Fruit fly (Drosophila melanogaster) whole organism, adult: ENCODE data around the gene CG7326.

Source experiments
- CG11617 ChIP-seq: fragments of 200-800 bp; sonication (Bioruptor generic); optimal IDR thresholded peaks from 2 replicates; lab custom pipeline; 2017; ENCODE audit warnings: mild to moderate bottlenecking, missing biosample characterization, missing genetic modification reagents, missing genetic modification characterization
- CG12768 ChIP-seq: fragments of 200-800 bp; sonication (Bioruptor generic); optimal IDR thresholded peaks from 2 replicates; lab custom pipeline; 2017; ENCODE audit warnings: missing biosample characterization, missing genetic modification characterization, mild to moderate bottlenecking, moderate library complexity, missing genetic modification reagents
- CG14711 ChIP-seq: fragments of 200-800 bp; sonication (Bioruptor generic); optimal IDR thresholded peaks from 2 replicates; lab custom pipeline; 2018; ENCODE audit warnings: missing biosample characterization, mild to moderate bottlenecking, missing genetic modification characterization, moderate library complexity
- CG1620 ChIP-seq: fragments of 200-800 bp; sonication (Bioruptor generic); optimal IDR thresholded peaks from 2 replicates; lab custom pipeline; 2016; ENCODE audit warnings: missing biosample characterization, missing genetic modification characterization
- CG33017 ChIP-seq: fragments of 200-800 bp; sonication (Bioruptor generic); optimal IDR thresholded peaks from 2 replicates; lab custom pipeline; 2018; ENCODE audit warnings: missing biosample characterization, mild to moderate bottlenecking, missing genetic modification characterization, moderate library complexity
- CG5204 ChIP-seq: fragments of 200-800 bp; sonication (Bioruptor generic); optimal IDR thresholded peaks from 2 replicates; lab custom pipeline; 2016; ENCODE audit warnings: missing biosample characterization, missing genetic modification characterization
- CG7045 ChIP-seq: fragments of 200-800 bp; sonication (Bioruptor generic); optimal IDR thresholded peaks from 2 replicates; lab custom pipeline; 2017; ENCODE audit warnings: missing biosample characterization, mild to moderate bottlenecking, missing genetic modification characterization
- CG7101 ChIP-seq: fragments of 200-800 bp; sonication (Bioruptor generic); optimal IDR thresholded peaks from 2 replicates; lab custom pipeline; 2018; ENCODE audit warnings: missing biosample characterization, mild to moderate bottlenecking, missing genetic modification characterization, moderate library complexity
- Clk ChIP-seq: fragments of 200-800 bp; sonication (Bioruptor generic); optimal IDR thresholded peaks from 2 replicates; lab custom pipeline; 2017; ENCODE audit warnings: missing biosample characterization, missing genetic modification characterization
- Crg-1 ChIP-seq: fragments of 200-800 bp; sonication (Bioruptor generic); optimal IDR thresholded peaks from 2 replicates; lab custom pipeline; 2016; ENCODE audit warnings: missing biosample characterization, missing genetic modification characterization
- Hr96 ChIP-seq: fragments of 200-800 bp; sonication (Bioruptor generic); optimal IDR thresholded peaks from 2 replicates; lab custom pipeline; 2016; ENCODE audit warnings: missing biosample characterization, missing genetic modification characterization
- Mnt ChIP-seq: fragments of 200-800 bp; sonication (Bioruptor generic); optimal IDR thresholded peaks from 2 replicates; lab custom pipeline; 2016; ENCODE audit warnings: missing biosample characterization, mild to moderate bottlenecking, missing genetic modification characterization
- bab1 ChIP-seq: fragments of 200-800 bp; sonication (Bioruptor generic); optimal IDR thresholded peaks from 3 replicates; lab custom pipeline; 2019; ENCODE audit warnings: missing biosample characterization, mild to moderate bottlenecking, missing genetic modification characterization, moderate library complexity
- cic ChIP-seq: fragments of 200-800 bp; sonication (Bioruptor generic); optimal IDR thresholded peaks from 2 replicates; lab custom pipeline; 2017; ENCODE audit warnings: missing biosample characterization, mild to moderate bottlenecking, missing genetic modification characterization, moderate library complexity
- kay ChIP-seq: fragments of 200-800 bp; sonication (Bioruptor generic); peaks from one replicate; lab custom pipeline; 2016; ENCODE audit warnings: missing biosample characterization, missing genetic modification characterization, borderline replicate concordance
- ovo ChIP-seq: fragments of 200-800 bp; sonication (Bioruptor generic); optimal IDR thresholded peaks from 2 replicates; lab custom pipeline; 2016; ENCODE audit warnings: missing biosample characterization, missing genetic modification characterization
- pad ChIP-seq: fragments of 200-800 bp; sonication (Bioruptor generic); optimal IDR thresholded peaks from 3 replicates; lab custom pipeline; 2017; ENCODE audit warnings: missing biosample characterization, missing genetic modification characterization, mild to moderate bottlenecking, moderate library complexity, missing genetic modification reagents
- tj ChIP-seq: fragments of 200-800 bp; sonication (Bioruptor generic); optimal IDR thresholded peaks from 3 replicates; lab custom pipeline; 2017; ENCODE audit warnings: missing biosample characterization, mild to moderate bottlenecking, missing genetic modification characterization, moderate library complexity
- toe ChIP-seq: fragments of 200-800 bp; sonication (Bioruptor generic); optimal IDR thresholded peaks from 2 replicates; lab custom pipeline; 2016; ENCODE audit warnings: missing biosample characterization, missing genetic modification characterization

CG7326 gene

dm6 chrX:18836315-18836714 is 27.3 kb downstream of the CG7326 start:
- TF ChIP-seq cic (peak; percentile 61), CG7101 (tag; lab: Kevin White, UChicago) (no peak), CG11617 (GFP tag; lab: Kevin White, UChicago) (no peak)

dm6 chrX:18835500-18835899 is 28.1 kb downstream of the CG7326 start:
- TF ChIP-seq tj (GFP tag; lab: Kevin White, UChicago) = no peak
- no peak for TF ChIP-seq Crg-1 (GFP tag; lab: Kevin White, UChicago)
- no peak for TF ChIP-seq bab1 (GFP tag; lab: Kevin White, UChicago)
- TF ChIP-seq CG5204 (GFP tag; lab: Kevin White, UChicago) = no peak
- no peak for TF ChIP-seq CG1620 (GFP tag; lab: Kevin White, UChicago)
- TF ChIP-seq ovo (GFP tag; lab: Kevin White, UChicago) = peak; percentile 86
- TF ChIP-seq CG14711 (tag; lab: Kevin White, UChicago) = no peak
- TF ChIP-seq CG33017 (tag; lab: Kevin White, UChicago) = no peak
- TF ChIP-seq kay = peak; percentile 79
- TF ChIP-seq pad (GFP tag; lab: Kevin White, UChicago) = peak; percentile 43
- no peak for TF ChIP-seq CG12768
- no peak for TF ChIP-seq cic
- TF ChIP-seq Clk = no peak
- no peak for TF ChIP-seq CG7045 (GFP tag; lab: Kevin White, UChicago)

dm6 chrX:18835003-18835402 is 28.6 kb downstream of the CG7326 start:
- TF ChIP-seq CG5204 (GFP tag; lab: Kevin White, UChicago) (no peak), CG7101 (tag; lab: Kevin White, UChicago) (peak; percentile 23)

- peak; percentile 19 for TF ChIP-seq bab1 (GFP tag; lab: Kevin White, UChicago)
- TF ChIP-seq ovo (GFP tag; lab: Kevin White, UChicago) = no peak
- no peak for TF ChIP-seq kay
- no peak for TF ChIP-seq CG5204 (GFP tag; lab: Kevin White, UChicago)
- no peak for TF ChIP-seq Crg-1 (GFP tag; lab: Kevin White, UChicago)
- TF ChIP-seq CG11617 (GFP tag; lab: Kevin White, UChicago) = no peak
- TF ChIP-seq CG14711 (tag; lab: Kevin White, UChicago) = peak; percentile 44
- no peak for TF ChIP-seq pad (GFP tag; lab: Kevin White, UChicago)
- no peak for TF ChIP-seq CG33017 (tag; lab: Kevin White, UChicago)
- TF ChIP-seq Mnt (GFP tag; lab: Kevin White, UChicago) = no peak
- TF ChIP-seq CG7045 (GFP tag; lab: Kevin White, UChicago) = no peak
- TF ChIP-seq Clk = no peak
- TF ChIP-seq CG7101 (tag; lab: Kevin White, UChicago) = peak; percentile 45
Observed at dm6 chrX:18834399-18834798, 29.2 kb downstream of the CG7326 start.

dm6 chrX:18832371-18832852 is 31.2 kb downstream of the CG7326 start, which contains the start of gene Pvf1:
TSS of gene Pvf1 (plus strand) at chrX:18832682.
- TF ChIP-seq ovo (GFP tag; lab: Kevin White, UChicago) (peak; percentile 63), Mnt (GFP tag; lab: Kevin White, UChicago) (peak; percentile 23), CG7045 (GFP tag; lab: Kevin White, UChicago) (no peak), tj (GFP tag; lab: Kevin White, UChicago) (peak; percentile 18), pad (GFP tag; lab: Kevin White, UChicago) (peak; percentile 54), CG12768 (peak; percentile 5), bab1 (GFP tag; lab: Kevin White, UChicago) (peak; percentile 47), CG11617 (GFP tag; lab: Kevin White, UChicago) (no peak), CG7101 (tag; lab: Kevin White, UChicago) (peak; percentile 47)

dm6 chrX:18830396-18830795 is 33.2 kb downstream of the CG7326 start, which contains the start of gene CG7101:
TSS of gene CG7101 (plus strand) at chrX:18830591.
- TF ChIP-seq bab1 (GFP tag; lab: Kevin White, UChicago) = peak; percentile 27
- TF ChIP-seq pad (GFP tag; lab: Kevin White, UChicago) = no peak

- TF ChIP-seq CG7045 (GFP tag; lab: Kevin White, UChicago) = no peak
- no peak for TF ChIP-seq CG14711 (tag; lab: Kevin White, UChicago)
- TF ChIP-seq Clk = no peak
- no peak for TF ChIP-seq kay
- no peak for TF ChIP-seq cic
- no peak for TF ChIP-seq CG33017 (tag; lab: Kevin White, UChicago)
- TF ChIP-seq Hr96 (GFP tag; lab: Kevin White, UChicago) = no peak
- TF ChIP-seq CG12768 = no peak
- TF ChIP-seq Crg-1 (GFP tag; lab: Kevin White, UChicago) = no peak
- no peak for TF ChIP-seq CG1620 (GFP tag; lab: Kevin White, UChicago)
- no peak for TF ChIP-seq CG5204 (GFP tag; lab: Kevin White, UChicago)
- no peak for TF ChIP-seq pad (GFP tag; lab: Kevin White, UChicago)
- TF ChIP-seq tj (GFP tag; lab: Kevin White, UChicago) = no peak
- no peak for TF ChIP-seq CG7101 (tag; lab: Kevin White, UChicago)
- no peak for TF ChIP-seq CG11617 (GFP tag; lab: Kevin White, UChicago)
- TF ChIP-seq toe (GFP tag; lab: Kevin White, UChicago) = no peak
- TF ChIP-seq ovo (GFP tag; lab: Kevin White, UChicago) = no peak
Observed at dm6 chrX:18814944-18815343, 48.6 kb downstream of the CG7326 start.
